Fruit fly (Drosophila melanogaster): Measurements from ENCODE around the gene CaBP1.

DNA sequence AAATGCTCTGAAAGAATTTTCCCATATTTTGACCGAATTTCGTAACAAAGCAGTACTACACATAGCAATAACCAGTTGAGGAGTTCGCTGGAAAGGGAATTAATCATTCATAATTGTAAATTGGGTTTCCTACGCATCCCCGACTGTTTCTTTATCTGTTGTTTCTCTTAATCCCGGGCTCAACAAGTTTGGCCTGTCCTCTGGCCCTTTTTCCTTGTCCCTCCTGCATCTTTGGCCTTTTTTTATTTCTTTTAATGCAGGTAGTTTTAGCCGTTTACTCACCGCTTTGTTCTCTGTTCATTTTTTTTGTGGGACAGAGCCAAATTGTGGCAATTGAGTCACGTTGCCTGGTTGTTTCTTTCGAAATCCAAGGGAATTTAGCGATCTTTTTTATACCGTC, 2.8 kb downstream of the CaBP1 start:
- TF ChIP-seq cic (GFP tag; optimal IDR thresholded peaks at IDR 0.05) = no peak
- no peak for TF ChIP-seq ovo (GFP tag; optimal IDR thresholded peaks at IDR 0.05)
- TF ChIP-seq Clk (GFP tag; optimal IDR thresholded peaks at IDR 0.05) = no peak
